Fruit fly (Drosophila melanogaster) whole organism, embryonic: ENCODE results near the gene CG7582.

Source experiments
- ATbp ChIP-seq: fragments of 200-800 bp; sonication (Bioruptor generic); optimal IDR thresholded peaks from 2 replicates; lab custom pipeline; 2017; ENCODE audit warnings: missing biosample characterization, mild to moderate bottlenecking, missing genetic modification characterization, missing genetic modification reagents
- Atf3 ChIP-seq: fragments of 200-800 bp; sonication (Bioruptor generic); optimal IDR thresholded peaks from 3 replicates; lab custom pipeline; 2016; ENCODE audit warnings: missing biosample characterization, missing genetic modification characterization
- Atf6 ChIP-seq: fragments of 200-800 bp; sonication (Bioruptor generic); IDR thresholded peaks from 2 replicates; pipeline ENCODE4 v1.3.6; 2022; ENCODE audit warnings: missing biosample characterization, missing genetic modification characterization
- CG10979 ChIP-seq: fragments of 200-800 bp; sonication (Bioruptor generic); optimal IDR thresholded peaks from 2 replicates; lab custom pipeline; 2018; ENCODE audit warnings: missing biosample characterization, mild to moderate bottlenecking, missing genetic modification characterization, moderate library complexity
- CG11093 ChIP-seq: fragments of 200-800 bp; sonication (Bioruptor generic); IDR thresholded peaks from 3 replicates; pipeline ENCODE4 v1.3.6; 2022; ENCODE audit warnings: missing biosample characterization, missing genetic modification characterization
- CG12219 ChIP-seq: fragments of 200-800 bp; sonication (Bioruptor generic); optimal IDR thresholded peaks from 3 replicates; lab custom pipeline; 2018; ENCODE audit warnings: missing biosample characterization, mild to moderate bottlenecking, missing genetic modification characterization
- CG12744 ChIP-seq: fragments of 200-800 bp; sonication (Bioruptor generic); optimal IDR thresholded peaks from 2 replicates; lab custom pipeline; 2016; ENCODE audit warnings: missing biosample characterization, missing genetic modification characterization
- CG13123 ChIP-seq: fragments of 200-800 bp; sonication (Bioruptor generic); optimal IDR thresholded peaks from 2 replicates; lab custom pipeline; 2016; ENCODE audit warnings: missing biosample characterization, missing genetic modification characterization
- CG13287 ChIP-seq: fragments of 200-800 bp; sonication (Bioruptor generic); IDR thresholded peaks from 2 replicates; pipeline ENCODE4 v1.3.6; 2022; ENCODE audit warnings: missing biosample characterization, missing genetic modification characterization; ENCODE audit not compliant: partially characterized antibody
- CG13424 ChIP-seq: fragments of 200-800 bp; sonication (Bioruptor generic); optimal IDR thresholded peaks from 2 replicates; lab custom pipeline; 2019; ENCODE audit warnings: missing biosample characterization, mild to moderate bottlenecking, missing genetic modification characterization, moderate library complexity
- CG1602 ChIP-seq: fragments of 200-800 bp; sonication (Bioruptor generic); optimal IDR thresholded peaks from 3 replicates; lab custom pipeline; 2016; ENCODE audit warnings: missing biosample characterization, missing genetic modification characterization
- CG18599 ChIP-seq: fragments of 200-800 bp; sonication (Bioruptor generic); optimal IDR thresholded peaks from 3 replicates; lab custom pipeline; 2017; ENCODE audit warnings: missing biosample characterization, missing genetic modification characterization, mild to moderate bottlenecking, moderate library complexity, missing genetic modification reagents
- CG2678 ChIP-seq: fragments of 200-800 bp; sonication (Bioruptor generic); optimal IDR thresholded peaks from 3 replicates; lab custom pipeline; 2019; ENCODE audit warnings: missing biosample characterization, mild to moderate bottlenecking, missing genetic modification characterization, moderate library complexity
- CG2712 ChIP-seq: fragments of 200-800 bp; optimal IDR thresholded peaks from 3 replicates; lab custom pipeline; 2019; ENCODE audit warnings: missing biosample characterization, mild to moderate bottlenecking, missing genetic modification characterization, moderate library complexity
- CG33213 ChIP-seq: fragments of 200-800 bp; sonication (Bioruptor generic); optimal IDR thresholded peaks from 3 replicates; lab custom pipeline; 2016; ENCODE audit warnings: missing biosample characterization, missing genetic modification characterization
- CG3407 ChIP-seq: fragments of 200-800 bp; sonication (Bioruptor generic); optimal IDR thresholded peaks from 2 replicates; lab custom pipeline; 2018; ENCODE audit warnings: missing biosample characterization, mild to moderate bottlenecking, missing genetic modification characterization
- CG4360 ChIP-seq: fragments of 200-800 bp; sonication (Bioruptor generic); IDR thresholded peaks from 2 replicates; pipeline ENCODE4 v1.3.6; 2022; ENCODE audit warnings: missing biosample characterization, missing genetic modification characterization
- CG4617 ChIP-seq: fragments of 200-800 bp; sonication (Bioruptor generic); optimal IDR thresholded peaks from 3 replicates; lab custom pipeline; 2016; ENCODE audit warnings: missing biosample characterization, missing genetic modification characterization, borderline replicate concordance
- CG6175 ChIP-seq: fragments of 200-800 bp; sonication (Bioruptor generic); IDR thresholded peaks from 3 replicates; pipeline ENCODE4 v1.3.6; 2022; ENCODE audit warnings: missing biosample characterization, missing genetic modification characterization
- CG6813 ChIP-seq: fragments of 200-800 bp; sonication (Bioruptor generic); optimal IDR thresholded peaks from 2 replicates; lab custom pipeline; 2017; ENCODE audit warnings: missing biosample characterization, missing genetic modification characterization, mild to moderate bottlenecking, moderate library complexity, missing genetic modification reagents
- CG8290 ChIP-seq, 3 experiments: fragments of 200-800 bp; sonication (Bioruptor generic); optimal IDR thresholded peaks; 2 replicates each; lab custom pipeline; 2016 to 2019; ENCODE audit warnings: missing biosample characterization in 3 of 3, missing genetic modification characterization in 3 of 3, mild to moderate bottlenecking in 2 of 3, moderate library complexity in 1 of 3
- Dip2 ChIP-seq: fragments of 200-800 bp; sonication (Bioruptor generic); IDR thresholded peaks from 2 replicates; pipeline ENCODE4 v1.3.6; 2022; ENCODE audit warnings: missing biosample characterization, missing genetic modification characterization
- Dll ChIP-seq: fragments of 200-800 bp; sonication (Bioruptor generic); IDR thresholded peaks from 4 replicates; pipeline ENCODE4 v1.3.6; 2022; ENCODE audit warnings: missing biosample characterization, missing genetic modification characterization; ENCODE audit not compliant: partially characterized antibody
- Ets97D ChIP-seq: fragments of 200-800 bp; sonication (Bioruptor generic); optimal IDR thresholded peaks from 3 replicates; lab custom pipeline; 2016; ENCODE audit warnings: missing biosample characterization, missing genetic modification characterization
- Fer1 ChIP-seq: fragments of 200-800 bp; sonication (Bioruptor generic); optimal IDR thresholded peaks from 2 replicates; lab custom pipeline; 2017; ENCODE audit warnings: missing biosample characterization, mild to moderate bottlenecking, missing genetic modification characterization
- Gug ChIP-seq: fragments of 200-800 bp; sonication (Bioruptor generic); IDR thresholded peaks from 4 replicates; pipeline ENCODE4 v1.3.6; 2022; ENCODE audit warnings: missing biosample characterization, missing genetic modification characterization
- Med ChIP-seq: fragments of 200-800 bp; sonication (Bioruptor generic); peaks from one replicate; lab custom pipeline; 2016; ENCODE audit warnings: missing biosample characterization, missing genetic modification characterization, mild to moderate bottlenecking, inconsistent platforms, moderate library complexity
- Nf-YA ChIP-seq: fragments of 200-800 bp; sonication (Bioruptor generic); IDR thresholded peaks from 2 replicates; pipeline ENCODE4 v1.3.6; 2022; ENCODE audit warnings: missing biosample characterization, missing genetic modification characterization
- Ptx1 ChIP-seq: fragments of 200-800 bp; sonication (Bioruptor generic); IDR thresholded peaks from 2 replicates; pipeline ENCODE4 v1.3.6; 2022; ENCODE audit warnings: missing biosample characterization, missing genetic modification characterization
- Sry-β ChIP-seq: fragments of 200-800 bp; sonication (Bioruptor generic); optimal IDR thresholded peaks from 2 replicates; lab custom pipeline; 2018; ENCODE audit warnings: missing biosample characterization, mild to moderate bottlenecking, missing genetic modification characterization, moderate library complexity
- Stat92E ChIP-seq, 3 experiments: fragments of >200 bp in 2 of 3; fragments of 200-800 bp in 1 of 3; sonication (Bioruptor generic) in 1 of 3; optimal IDR thresholded peaks; 2 replicates each; lab custom pipeline; 2017 to 2019; ENCODE audit warnings: missing biosample characterization in 3 of 3, missing genetic modification characterization in 3 of 3, mild to moderate bottlenecking in 1 of 3, moderate library complexity in 1 of 3
- al ChIP-seq: fragments of 200-800 bp; sonication (Bioruptor generic); IDR thresholded peaks from 2 replicates; pipeline ENCODE4 v1.3.6; 2022; ENCODE audit warnings: missing biosample characterization, missing genetic modification characterization
- bcd ChIP-seq: fragments of 200-800 bp; sonication (Bioruptor generic); optimal IDR thresholded peaks from 2 replicates; lab custom pipeline; 2017; ENCODE audit warnings: missing biosample characterization, mild to moderate bottlenecking, missing genetic modification characterization
- bigmax ChIP-seq: fragments of 200-800 bp; sonication (Bioruptor generic); optimal IDR thresholded peaks from 2 replicates; lab custom pipeline; 2018; ENCODE audit warnings: missing biosample characterization, mild to moderate bottlenecking, missing genetic modification characterization
- bowl ChIP-seq: fragments of 200-800 bp; sonication (Bioruptor generic); IDR thresholded peaks from 2 replicates; pipeline ENCODE4 v1.3.6; 2022; ENCODE audit warnings: missing biosample characterization, missing genetic modification characterization
- chm ChIP-seq: fragments of 200-800 bp; sonication (Bioruptor generic); IDR thresholded peaks from 2 replicates; pipeline ENCODE4 v1.3.6; 2022; ENCODE audit warnings: missing biosample characterization, missing genetic modification characterization
- eyg ChIP-seq: fragments of 200-800 bp; sonication (Bioruptor generic); optimal IDR thresholded peaks from 3 replicates; lab custom pipeline; 2016; ENCODE audit warnings: missing biosample characterization, missing genetic modification characterization
- fd64A ChIP-seq: fragments of 200-800 bp; sonication (Bioruptor generic); optimal IDR thresholded peaks from 3 replicates; lab custom pipeline; 2018; ENCODE audit warnings: missing biosample characterization, mild to moderate bottlenecking, missing genetic modification characterization
- fru ChIP-seq: fragments of >200 bp; optimal IDR thresholded peaks from 2 replicates; lab custom pipeline; 2017
- grn ChIP-seq: fragments of 200-800 bp; sonication (Bioruptor generic); optimal IDR thresholded peaks from 3 replicates; lab custom pipeline; 2017; ENCODE audit warnings: missing biosample characterization, missing genetic modification characterization
- gsb-n ChIP-seq: fragments of 200-800 bp; sonication (Bioruptor generic); optimal IDR thresholded peaks from 3 replicates; lab custom pipeline; 2018; ENCODE audit warnings: missing biosample characterization, mild to moderate bottlenecking, missing genetic modification characterization
- hkb ChIP-seq, 2 experiments: fragments of 200-800 bp in 1 of 2; fragments of >200 bp in 1 of 2; sonication (Bioruptor generic) in 1 of 2; IDR thresholded peaks in 1 of 2; optimal IDR thresholded peaks in 1 of 2; 2 replicates each; pipeline versions ENCODE4 v1.3.6 to Lab custom; 2017 to 2022; ENCODE audit warnings: missing biosample characterization in 1 of 2, missing genetic modification characterization in 1 of 2
- kay ChIP-seq: fragments of 200-800 bp; sonication (Bioruptor generic); optimal IDR thresholded peaks from 2 replicates; lab custom pipeline; 2016; ENCODE audit warnings: missing biosample characterization, missing genetic modification characterization
- ro ChIP-seq: fragments of 200-800 bp; sonication (Bioruptor generic); IDR thresholded peaks from 2 replicates; pipeline ENCODE4 v1.3.6; 2022; ENCODE audit warnings: missing biosample characterization, missing genetic modification characterization
- sim ChIP-seq: fragments of 200-800 bp; sonication (Bioruptor generic); IDR thresholded peaks from 2 replicates; pipeline ENCODE4 v1.3.6; 2022; ENCODE audit warnings: missing biosample characterization, missing genetic modification characterization
- sob ChIP-seq: fragments of 200-800 bp; sonication (Bioruptor generic); IDR thresholded peaks from 2 replicates; pipeline ENCODE4 v1.3.6; 2022; ENCODE audit warnings: missing biosample characterization, missing genetic modification characterization
- sug ChIP-seq: fragments of 200-800 bp; optimal IDR thresholded peaks from 2 replicates; lab custom pipeline; 2019; ENCODE audit warnings: missing biosample characterization, mild to moderate bottlenecking, missing genetic modification characterization, moderate library complexity
- tin ChIP-seq: fragments of 200-800 bp; sonication (Bioruptor generic); optimal IDR thresholded peaks from 3 replicates; lab custom pipeline; 2016; ENCODE audit warnings: missing biosample characterization, missing genetic modification characterization
- usp ChIP-seq: fragments of >200 bp; optimal IDR thresholded peaks from 2 replicates; lab custom pipeline; 2017; ENCODE audit warnings: missing biosample characterization, missing genetic modification characterization

The CG7582 gene

DNA sequence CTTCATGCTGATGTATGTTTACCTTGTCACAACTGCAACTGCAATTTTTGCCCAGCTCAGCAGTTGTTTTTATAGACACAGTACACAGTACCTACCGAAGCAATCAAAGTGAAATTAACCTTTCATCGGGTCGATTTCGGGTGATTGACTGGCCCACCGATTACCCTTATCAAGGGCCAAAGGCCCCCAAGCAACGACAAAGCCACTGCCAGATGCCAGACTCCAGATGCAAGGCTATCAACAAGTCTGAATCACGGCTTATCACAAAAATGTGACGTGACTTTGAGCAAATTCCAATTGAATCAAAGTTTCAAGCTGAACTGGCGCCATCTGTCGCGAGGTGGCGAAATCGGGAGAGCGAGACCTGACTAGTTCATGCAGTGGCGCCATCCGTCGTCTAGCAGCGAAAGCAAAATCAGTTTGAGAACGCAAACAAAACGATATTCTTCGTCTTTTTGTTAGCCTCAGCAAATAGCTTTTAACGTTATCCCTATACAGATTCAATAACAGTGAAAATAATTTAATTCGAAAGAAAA is 34.8 kb upstream of the CG7582 start, which contains the start of gene Obp99b:
Obp99b (minus strand) TSS at position 115 of the 536 bp plus-strand sequence.
- TF ChIP-seq CG13287 (GFP tag; lab: Robert Waterston, UW), result no peak
- peak; percentile 54 for TF ChIP-seq Sry-β (GFP tag; lab: Kevin White, UChicago)
- no peak for TF ChIP-seq sug (tag; lab: Kevin White, UChicago)
- peak; percentile 44 for TF ChIP-seq CG18599 (GFP tag; lab: Kevin White, UChicago)
- peak; percentile 82 for TF ChIP-seq Atf3
- no peak for TF ChIP-seq grn (GFP tag; lab: Kevin White, UChicago)
- peak; percentile 82 for TF ChIP-seq ATbp (GFP tag; lab: Kevin White, UChicago)
- peak; percentile 32 for TF ChIP-seq bigmax
- peak; percentile 74; the same call in 1 of the 2 replicates for TF ChIP-seq sim
- TF ChIP-seq CG10979 (tag; lab: Kevin White, UChicago), result peak; percentile 85
- TF ChIP-seq CG1602 (GFP tag; lab: Kevin White, UChicago), result peak; percentile 50
- TF ChIP-seq CG2678, result peak; percentile 55
- TF ChIP-seq CG12744 (GFP tag; lab: Kevin White, UChicago), result peak; percentile 3
- TF ChIP-seq CG6813 (GFP tag; lab: Kevin White, UChicago), result peak; percentile 82
- no peak for TF ChIP-seq Dip2 (GFP tag; lab: Robert Waterston, UW)
- TF ChIP-seq fru, result no peak
- TF ChIP-seq CG13424, result peak; percentile 71
- TF ChIP-seq CG6175, result peak; percentile 68; the same call in 2 of the 3 replicates
- TF ChIP-seq CG4360 (GFP tag; lab: Robert Waterston, UW), result no peak
- TF ChIP-seq Dll, result no peak
- peak; percentile 90 for TF ChIP-seq CG12219
- peak; percentile 86 for TF ChIP-seq CG33213 (GFP tag; lab: Kevin White, UChicago)
- TF ChIP-seq kay (GFP tag; lab: Kevin White, UChicago), result no peak
- peak; percentile 71 for TF ChIP-seq Nf-YA (GFP tag; lab: Robert Waterston, UW)
- peak; percentile 63; the same call in 1 of the 2 replicates for TF ChIP-seq bowl (GFP tag; lab: Robert Waterston, UW)
- peak; percentile 79 for TF ChIP-seq sob (GFP tag; lab: Robert Waterston, UW)
- no peak for TF ChIP-seq Stat92E (GFP tag; optimal IDR thresholded peaks at IDR 0.05; lab: Kevin White, UChicago)
- TF ChIP-seq al (GFP tag; lab: Robert Waterston, UW), result peak; percentile 41; the same call in 1 of the 2 replicates
- peak; percentile 70 for TF ChIP-seq CG2712 (tag; lab: Kevin White, UChicago)
- peak; percentile 79 for TF ChIP-seq bcd (GFP tag; lab: Kevin White, UChicago)
- no peak for TF ChIP-seq Fer1 (GFP tag; lab: Kevin White, UChicago)
- peak; percentile 53; the same call in 3 of the 4 replicates for TF ChIP-seq Gug (GFP tag; lab: Robert Waterston, UW)
- TF ChIP-seq CG11093 (GFP tag; lab: Robert Waterston, UW), result peak; percentile 56; the same call in 2 of the 3 replicates
- TF ChIP-seq CG8290 (GFP tag; optimal IDR thresholded peaks at IDR 0.05; lab: Kevin White, UChicago), result peak; percentile 44
- peak; percentile 73 to 87 for TF ChIP-seq CG8290 (tag; optimal IDR thresholded peaks at IDR 0.05; lab: Kevin White, UChicago)
- peak; percentile 86 for TF ChIP-seq tin (GFP tag; lab: Kevin White, UChicago)
- peak; percentile 72 for TF ChIP-seq Ptx1 (GFP tag; lab: Robert Waterston, UW)
- TF ChIP-seq CG13123 (GFP tag; lab: Kevin White, UChicago), result no peak
- peak; percentile 87 for TF ChIP-seq fd64A (GFP tag; lab: Kevin White, UChicago)
- TF ChIP-seq gsb-n (tag; lab: Kevin White, UChicago), result peak; percentile 67
- peak; percentile 76 for TF ChIP-seq CG3407
- peak; percentile 45; the same call in 1 of the 2 replicates for TF ChIP-seq ro (GFP tag; lab: Robert Waterston, UW)
- TF ChIP-seq Atf6 (GFP tag; lab: Robert Waterston, UW), result peak; percentile 50; the same call in 1 of the 2 replicates
- TF ChIP-seq usp (GFP tag; lab: Kevin White, UChicago), result no peak
- TF ChIP-seq Med (GFP tag; lab: Kevin White, UChicago), result peak; percentile 98
- TF ChIP-seq CG4617 (GFP tag; lab: Kevin White, UChicago), result peak; percentile 27
- TF ChIP-seq Ets97D (GFP tag; lab: Kevin White, UChicago), result no peak
- peak; percentile 87 for TF ChIP-seq chm (GFP tag; lab: Robert Waterston, UW)
- no peak for TF ChIP-seq hkb (optimal IDR thresholded peaks at IDR 0.05; lab: Kevin White, UChicago)
- TF ChIP-seq hkb (GFP tag; IDR thresholded peaks at IDR 0.05; lab: Robert Waterston, UW), result peak; percentile 78
- peak; percentile 68 for TF ChIP-seq eyg (GFP tag; lab: Kevin White, UChicago)
